Worm (Caenorhabditis elegans) whole organism, early embryonic: ENCODE data around the gene R105.5.

Experiments used
- B0310.2 ChIP-seq: sonication (generic microtip); optimal IDR thresholded peaks from 2 replicates; lab custom pipeline; 2016; ENCODE audit warnings: mild to moderate bottlenecking, missing genetic modification characterization, missing compliant biosample characterization
- F13C5.2 ChIP-seq: sonication (generic microtip); optimal IDR thresholded peaks from 2 replicates; lab custom pipeline; 2017; ENCODE audit warnings: mild to moderate bottlenecking, missing genetic modification characterization, inconsistent platforms, missing compliant biosample characterization
- aly-1 ChIP-seq: sonication (generic microtip); optimal IDR thresholded peaks from 2 replicates; lab custom pipeline; 2016; ENCODE audit warnings: missing genetic modification characterization, missing compliant biosample characterization
- ama-1 ChIP-seq: fragments of 150-350 bp; optimal IDR thresholded peaks from 2 replicates; lab custom pipeline; 2014
- ceh-13 ChIP-seq: fragments of 200-800 bp; sonication (Bioruptor generic); optimal IDR thresholded peaks from 2 replicates; lab custom pipeline; 2018; ENCODE audit warnings: mild to moderate bottlenecking, missing genetic modification characterization, missing compliant biosample characterization
- ceh-36 ChIP-seq: sonication (generic microtip); optimal IDR thresholded peaks from 2 replicates; lab custom pipeline; 2016; ENCODE audit warnings: missing genetic modification characterization, inconsistent platforms, missing compliant biosample characterization
- ets-7 ChIP-seq: sonication (generic microtip); optimal IDR thresholded peaks from 2 replicates; lab custom pipeline; 2016; ENCODE audit warnings: missing genotype, missing genetic modification characterization, missing compliant biosample characterization
- flt-1 ChIP-seq: fragments of 200-800 bp; sonication (Bioruptor generic); IDR thresholded peaks from 2 replicates; pipeline ENCODE4 v1.3.6; 2022; ENCODE audit warnings: missing genetic modification characterization, missing compliant biosample characterization
- hmbx-1 ChIP-seq: sonication (generic microtip); optimal IDR thresholded peaks from 2 replicates; lab custom pipeline; 2016; ENCODE audit warnings: mild to moderate bottlenecking, missing genetic modification characterization, missing compliant biosample characterization
- hmg-4 ChIP-seq: fragments of 200-800 bp; sonication (Bioruptor generic); optimal IDR thresholded peaks from 2 replicates; lab custom pipeline; 2018; ENCODE audit warnings: mild to moderate bottlenecking, missing genetic modification characterization, missing compliant biosample characterization
- hnd-1 ChIP-seq: sonication (generic microtip); optimal IDR thresholded peaks from 2 replicates; lab custom pipeline; 2016; ENCODE audit warnings: missing genetic modification characterization, missing compliant biosample characterization
- pes-1 ChIP-seq: fragments of 200-800 bp; sonication (Bioruptor generic); IDR thresholded peaks from 2 replicates; pipeline ENCODE4 v1.3.6; 2022; ENCODE audit warnings: missing genetic modification reagents, missing genetic modification characterization, missing compliant biosample characterization
- scrt-1 ChIP-seq: fragments of 200-800 bp; sonication (Bioruptor generic); IDR thresholded peaks from 2 replicates; pipeline ENCODE4 v1.3.6; 2022; ENCODE audit warnings: missing genetic modification characterization, missing compliant biosample characterization
- sea-1 ChIP-seq: fragments of 200-800 bp; sonication (Bioruptor generic); conservative IDR thresholded peaks from 2 replicates; pipeline ENCODE4 v1.3.6; 2022; ENCODE audit warnings: missing genetic modification characterization, missing compliant biosample characterization
- tbx-11 ChIP-seq: fragments of 200-800 bp; sonication (Bioruptor generic); IDR thresholded peaks from 2 replicates; pipeline ENCODE4 v1.3.6; 2022; ENCODE audit warnings: missing genetic modification characterization, missing compliant biosample characterization
- tbx-37 ChIP-seq: fragments of 200-800 bp; sonication (Bioruptor generic); conservative IDR thresholded peaks from 2 replicates; pipeline ENCODE4 v1.3.6; 2022; ENCODE audit warnings: missing genetic modification reagents, missing genetic modification characterization, missing compliant biosample characterization
- tra-4 ChIP-seq: sonication (generic microtip); optimal IDR thresholded peaks from 2 replicates; lab custom pipeline; 2017; ENCODE audit warnings: missing genetic modification characterization, missing compliant biosample characterization

The R105.5 gene

ce11 chrIV:4636001-4636400 lies at the start of gene R105.5:
Gene R105.5, plus strand, starts transcription at chrIV:4636301.
- TF ChIP-seq sea-1 (GFP tag; lab: Robert Waterston, UW) (no peak), ceh-36 (tag; lab: Kevin White, UChicago) (no peak), aly-1 (tag; lab: Kevin White, UChicago) (no peak), B0310.2 (no peak), hnd-1 (tag; lab: Kevin White, UChicago) (no peak), hmg-4 (no peak), ets-7 (tag; lab: Kevin White, UChicago) (no peak), pes-1 (GFP tag; lab: Robert Waterston, UW) (no peak), tbx-11 (GFP tag; lab: Robert Waterston, UW) (no peak), flt-1 (no peak), ama-1 (lab: Kevin White, UChicago) (no peak), F13C5.2 (tag; lab: Kevin White, UChicago) (no peak), ceh-13 (no peak), scrt-1 (GFP tag; lab: Robert Waterston, UW) (no peak), hmbx-1 (no peak)

- TF ChIP-seq ceh-13 (no peak), hmbx-1 (no peak), ets-7 (tag; lab: Kevin White, UChicago) (no peak), pes-1 (GFP tag; lab: Robert Waterston, UW) (no peak), tbx-37 (no peak), ceh-36 (tag; lab: Kevin White, UChicago) (no peak)
These were observed 48.6 kb upstream of the R105.5 start for ce11 chrIV:4587532-4587931.

ce11 chrIV:4588408-4588807 lies 47.7 kb upstream of the R105.5 start:
- no peak for TF ChIP-seq tbx-11 (GFP tag; lab: Robert Waterston, UW)
- TF ChIP-seq hmg-4: peak; percentile 72

- TF ChIP-seq hnd-1 (tag; lab: Kevin White, UChicago) (no peak), ceh-13 (no peak), F13C5.2 (tag; lab: Kevin White, UChicago) (no peak), hmbx-1 (no peak), tbx-11 (GFP tag; lab: Robert Waterston, UW) (no peak), scrt-1 (GFP tag; lab: Robert Waterston, UW) (no peak), tra-4 (no peak), ama-1 (lab: Kevin White, UChicago) (no peak), flt-1 (no peak), hmg-4 (no peak)
These were observed 39.3 kb upstream of the R105.5 start, which contains the start of gene F19C7.3 for ce11 chrIV:4596824-4597223. Gene F19C7.3, plus strand, starts transcription at chrIV:4597124.

ce11 chrIV:4599352-4600004 lies 36.6 kb upstream of the R105.5 start, which contains the start of gene F19C7.2:
Gene F19C7.2, plus strand, starts transcription at chrIV:4599954.
- TF ChIP-seq ceh-36 (tag; lab: Kevin White, UChicago) (no peak), hmbx-1 (no peak), tbx-37 (no peak), hnd-1 (tag; lab: Kevin White, UChicago) (no peak), sea-1 (GFP tag; lab: Robert Waterston, UW) (no peak), ama-1 (lab: Kevin White, UChicago) (no peak), tbx-11 (GFP tag; lab: Robert Waterston, UW) (no peak), ceh-13 (no peak), flt-1 (no peak)

ce11 chrIV:4602565-4602964 lies 33.5 kb upstream of the R105.5 start, which contains the start of gene F19C7.4:
Gene F19C7.4, plus strand, starts transcription at chrIV:4602865.
- TF ChIP-seq ama-1 (lab: Kevin White, UChicago) (no peak), tra-4 (no peak), aly-1 (tag; lab: Kevin White, UChicago) (no peak), hmg-4 (no peak), pes-1 (GFP tag; lab: Robert Waterston, UW) (no peak), ets-7 (tag; lab: Kevin White, UChicago) (no peak)

DNA sequence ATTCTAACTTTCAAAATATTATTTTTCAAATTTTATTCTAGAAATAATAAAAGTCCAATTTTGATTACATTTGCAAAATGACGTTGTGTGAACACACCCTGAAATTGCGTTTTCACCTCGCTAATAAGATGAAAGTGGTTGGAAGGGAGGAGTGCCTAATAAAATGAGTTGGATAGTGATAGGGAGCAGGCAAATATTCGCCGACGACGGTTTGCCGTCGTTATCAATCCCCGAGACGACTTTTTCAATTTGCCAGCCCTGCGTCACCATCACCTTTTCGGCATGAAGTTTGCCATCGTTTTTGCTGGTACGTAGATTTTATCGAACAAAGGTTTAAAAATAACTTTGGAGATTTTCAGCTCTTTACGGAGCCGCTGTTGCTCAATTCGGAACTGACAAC lies 30.5 kb upstream of the R105.5 start, which contains the start of gene nspg-10:
TSS of gene nspg-10 (plus strand) at position 179 of the 400 bp plus-strand sequence.
- TF ChIP-seq ceh-13: no peak
- TF ChIP-seq scrt-1 (GFP tag; lab: Robert Waterston, UW): no peak
- TF ChIP-seq aly-1 (tag; lab: Kevin White, UChicago): no peak
- TF ChIP-seq sea-1 (GFP tag; lab: Robert Waterston, UW): no peak
- TF ChIP-seq hmbx-1: no peak
- no peak for TF ChIP-seq ceh-36 (tag; lab: Kevin White, UChicago)
- no peak for TF ChIP-seq tbx-11 (GFP tag; lab: Robert Waterston, UW)
- TF ChIP-seq hmg-4: no peak
- TF ChIP-seq ama-1 (lab: Kevin White, UChicago): no peak
- TF ChIP-seq hnd-1 (tag; lab: Kevin White, UChicago): no peak
- TF ChIP-seq F13C5.2 (tag; lab: Kevin White, UChicago): no peak
- no peak for TF ChIP-seq ets-7 (tag; lab: Kevin White, UChicago)
- no peak for TF ChIP-seq flt-1
- no peak for TF ChIP-seq B0310.2

- no peak for TF ChIP-seq pes-1 (GFP tag; lab: Robert Waterston, UW)
- TF ChIP-seq tbx-37: no peak
- no peak for TF ChIP-seq flt-1
- TF ChIP-seq hnd-1 (tag; lab: Kevin White, UChicago): no peak
- no peak for TF ChIP-seq hmg-4
- TF ChIP-seq B0310.2: no peak
- TF ChIP-seq ceh-36 (tag; lab: Kevin White, UChicago): no peak
- TF ChIP-seq tbx-11 (GFP tag; lab: Robert Waterston, UW): no peak
These were observed 27.4 kb upstream of the R105.5 start for ce11 chrIV:4608661-4609060.
